Worm (Caenorhabditis elegans): Measurements from ENCODE around the gene F52E1.5.

F52E1.5 gene

DNA sequence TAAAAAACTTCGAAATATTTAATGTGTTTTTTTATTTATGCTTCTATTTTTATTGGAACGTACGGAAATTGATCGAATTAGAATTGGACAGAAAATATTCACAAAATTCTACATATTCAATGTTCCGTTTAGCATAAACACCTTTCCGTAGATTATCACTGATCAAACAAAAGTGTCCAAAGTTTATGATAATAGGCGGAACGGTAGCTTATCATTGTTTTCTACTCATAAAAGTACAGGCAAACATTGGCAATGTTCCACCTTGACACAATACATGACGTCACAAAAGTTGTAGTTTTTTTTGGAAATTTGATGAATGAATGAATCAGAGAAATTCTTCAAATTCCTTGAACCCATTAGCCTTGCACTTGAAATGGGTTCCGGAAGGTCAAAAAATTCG, 24.6 kb downstream of the F52E1.5 start:
- TF ChIP-seq egl-5 (tag; optimal IDR thresholded peaks at IDR 0.05) (no peak), nhr-237 (tag; optimal IDR thresholded peaks at IDR 0.05) (no peak), pqm-1 (tag; optimal IDR thresholded peaks at IDR 0.05) (peak; percentile 40), elt-2 (tag; optimal IDR thresholded peaks at IDR 0.05) (peak; percentile 76), skn-1 (tag; optimal IDR thresholded peaks at IDR 0.05) (no peak), nfya-1 (tag; optimal IDR thresholded peaks at IDR 0.05; ENCODE audit: insufficient read depth) (no peak)

DNA sequence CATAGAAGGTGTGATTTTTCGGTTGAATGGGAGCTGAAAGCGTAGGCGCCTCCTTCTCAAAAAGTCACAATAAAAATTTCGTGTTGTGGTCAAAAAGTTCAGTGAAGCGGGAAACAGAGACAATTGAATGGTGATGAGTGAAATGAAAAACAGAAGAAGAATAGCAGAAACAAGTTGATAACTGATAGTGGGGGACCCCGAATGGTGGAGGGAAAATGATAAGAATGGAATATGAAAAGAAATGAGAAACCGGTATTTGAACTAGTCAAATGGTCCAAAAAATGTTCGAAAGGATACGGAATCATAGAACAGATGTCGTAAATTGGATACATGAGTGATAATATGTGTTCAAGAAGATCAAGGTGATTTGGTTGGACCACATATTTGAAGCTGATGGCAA, 25.0 kb downstream of the F52E1.5 start:
- TF ChIP-seq lsy-12 (tag; optimal IDR thresholded peaks at IDR 0.05) = no peak
- peak in 1 of 3 experiments; percentile 55 for TF ChIP-seq elt-3 (tag; optimal IDR thresholded peaks at IDR 0.05)
- TF ChIP-seq nhr-25 (tag; optimal IDR thresholded peaks at IDR 0.05) = peak; percentile 6

DNA sequence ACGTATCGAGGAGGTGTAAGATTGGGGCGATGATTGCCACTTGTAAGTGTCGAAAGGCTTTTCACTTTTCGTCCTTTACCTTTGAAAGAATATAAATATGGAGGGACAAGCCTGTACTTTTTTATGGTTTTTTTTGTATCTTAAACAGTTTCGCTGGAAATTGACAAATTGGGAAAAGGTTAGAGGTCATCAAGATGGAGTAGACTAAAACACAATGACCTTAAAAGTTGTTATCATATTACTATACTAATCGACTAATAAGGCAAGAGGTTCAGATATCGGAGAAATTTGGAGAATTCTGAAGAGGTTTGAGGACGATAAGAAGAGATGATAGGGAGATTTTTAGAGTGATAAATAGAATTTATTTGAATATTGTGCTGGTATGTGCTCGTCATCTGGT, 26.8 kb downstream of the F52E1.5 start:
- TF ChIP-seq ceh-28 (tag; optimal IDR thresholded peaks at IDR 0.05) (no peak), mml-1 (tag; optimal IDR thresholded peaks at IDR 0.05) (no peak), eor-1 (tag; optimal IDR thresholded peaks at IDR 0.05) (no peak), sea-2 (GFP tag; optimal IDR thresholded peaks at IDR 0.05) (no peak), nhr-25 (tag; optimal IDR thresholded peaks at IDR 0.05) (peak; percentile 67), elt-2 (tag; optimal IDR thresholded peaks at IDR 0.05) (no peak), ama-1 (optimal IDR thresholded peaks at IDR 0.05) (no peak), nhr-237 (tag; optimal IDR thresholded peaks at IDR 0.05) (no peak)

ce11 chrV:8406911-8407310, 27.6 kb downstream of the F52E1.5 start:
- TF ChIP-seq pqm-1 (tag; optimal IDR thresholded peaks at IDR 0.05) (peak; percentile 41), nhr-25 (tag; optimal IDR thresholded peaks at IDR 0.05) (peak; percentile 38), unc-62 (GFP tag; optimal IDR thresholded peaks at IDR 0.05) (no peak), pha-4 (tag; optimal IDR thresholded peaks at IDR 0.05) (peak; percentile 64)

- TF ChIP-seq nhr-23 (tag; optimal IDR thresholded peaks at IDR 0.05) = peak; percentile 78
- TF ChIP-seq ceh-28 (tag; optimal IDR thresholded peaks at IDR 0.05) = peak; percentile 46
- TF ChIP-seq aly-2 (tag; optimal IDR thresholded peaks at IDR 0.05) = no peak
- peak; percentile 41 for TF ChIP-seq nhr-25 (tag; optimal IDR thresholded peaks at IDR 0.05)
Measured at ce11 chrV:8409594-8409993, 30.3 kb downstream of the F52E1.5 start.

DNA sequence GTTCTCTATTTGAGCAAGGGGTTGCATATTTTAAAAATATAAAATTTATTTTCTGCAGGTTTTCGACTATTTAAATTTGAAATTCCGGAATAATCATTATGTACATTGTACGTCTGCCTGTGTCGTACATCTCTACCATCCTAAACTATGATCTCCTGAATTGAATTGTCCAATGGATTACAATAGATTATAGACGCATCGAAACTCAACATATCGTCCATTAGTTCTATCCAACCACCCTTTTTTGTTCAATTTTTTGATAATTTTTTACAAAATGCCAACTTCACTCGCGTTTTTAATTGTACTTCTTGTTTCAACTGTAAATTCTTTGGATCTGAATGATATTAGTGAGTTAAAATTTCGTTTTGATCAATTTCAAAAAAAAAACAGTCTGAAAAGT, 31.1 kb downstream of the F52E1.5 start, which contains the start of gene F52E1.2:
Gene F52E1.2 (plus strand): TSS at position 190 of the 400 bp plus-strand sequence.
- TF ChIP-seq ZK546.5 (tag; optimal IDR thresholded peaks at IDR 0.05) (no peak), eor-1 (tag; optimal IDR thresholded peaks at IDR 0.05) (no peak), nhr-77 (tag; optimal IDR thresholded peaks at IDR 0.05) (no peak), jun-1 (tag; optimal IDR thresholded peaks at IDR 0.05) (no peak), daf-12 (tag; optimal IDR thresholded peaks at IDR 0.05) (no peak), ceh-28 (tag; optimal IDR thresholded peaks at IDR 0.05) (no peak), mdl-1 (tag; optimal IDR thresholded peaks at IDR 0.05) (no peak), fos-1 (tag; optimal IDR thresholded peaks at IDR 0.05) (no peak), aly-2 (tag; optimal IDR thresholded peaks at IDR 0.05) (no peak), sea-2 (GFP tag; optimal IDR thresholded peaks at IDR 0.05) (no peak), tbx-2 (tag; optimal IDR thresholded peaks at IDR 0.05) (no peak), ceh-16 (tag; optimal IDR thresholded peaks at IDR 0.05) (no peak), elt-3 (tag; optimal IDR thresholded peaks at IDR 0.05) (no peak), mml-1 (tag; optimal IDR thresholded peaks at IDR 0.05) (no peak), lsy-12 (tag; optimal IDR thresholded peaks at IDR 0.05) (no peak), snpc-4 (tag; optimal IDR thresholded peaks at IDR 0.05) (no peak)

ce11 chrV:8413432-8414021, 34.2 kb downstream of the F52E1.5 start, which contains the start of gene vha-18:
Gene vha-18, minus strand, starts transcription at chrV:8413482.
- no peak for TF ChIP-seq unc-39 (tag; optimal IDR thresholded peaks at IDR 0.05)
- no peak for TF ChIP-seq nhr-43 (tag; optimal IDR thresholded peaks at IDR 0.05; ENCODE audit: poor library complexity, severe bottlenecking)
- no peak for TF ChIP-seq tbx-2 (tag; optimal IDR thresholded peaks at IDR 0.05)
- TF ChIP-seq nfya-1 (tag; optimal IDR thresholded peaks at IDR 0.05; ENCODE audit: insufficient read depth) = no peak
- no peak for TF ChIP-seq ceh-9 (tag; optimal IDR thresholded peaks at IDR 0.05)
- TF ChIP-seq nhr-23 (tag; optimal IDR thresholded peaks at IDR 0.05) = no peak
- TF ChIP-seq skn-1 (tag; optimal IDR thresholded peaks at IDR 0.05) = no peak
- no peak for TF ChIP-seq lin-15B (tag; optimal IDR thresholded peaks at IDR 0.05)
- no peak for TF ChIP-seq ceh-28 (tag; optimal IDR thresholded peaks at IDR 0.05)
- TF ChIP-seq egl-5 (tag; optimal IDR thresholded peaks at IDR 0.05) = no peak
- TF ChIP-seq pqm-1 (tag; optimal IDR thresholded peaks at IDR 0.05) = no peak
- TF ChIP-seq lin-39 (tag; optimal IDR thresholded peaks at IDR 0.05) = no peak
- no peak for TF ChIP-seq mml-1 (tag; optimal IDR thresholded peaks at IDR 0.05)
- no peak for TF ChIP-seq nhr-25 (tag; optimal IDR thresholded peaks at IDR 0.05)

Measured in whole organism, L3 larva.